Worm (Caenorhabditis elegans) whole organism, mixed stage, embryonic: ENCODE data around the gene fbxa-114.
A peak's percentile ranks its signal among the peaks of the same experiment; 100 is the strongest.

ENCODE experiments used
- bed-3 ChIP-seq: fragments of 200-800 bp; sonication (Bioruptor generic); optimal IDR thresholded peaks from 3 replicates; lab custom pipeline; 2018; ENCODE audit warnings: mild to moderate bottlenecking, missing genetic modification characterization, moderate library complexity, missing compliant biosample characterization
- blmp-1 ChIP-seq: fragments of 150-350 bp; optimal IDR thresholded peaks from 2 replicates; lab custom pipeline; 2014; ENCODE audit warnings: missing biosample characterization, missing genetic modification characterization
- ceh-39 ChIP-seq: fragments of 150-350 bp; optimal IDR thresholded peaks from 2 replicates; lab custom pipeline; 2014; ENCODE audit warnings: missing biosample characterization, missing genetic modification characterization
- ceh-43 ChIP-seq: fragments of 200-800 bp; sonication (Bioruptor generic); optimal IDR thresholded peaks from 2 replicates; lab custom pipeline; 2018; ENCODE audit warnings: mild to moderate bottlenecking, missing genetic modification characterization, moderate library complexity, missing compliant biosample characterization
- ceh-83 ChIP-seq: fragments of 200-800 bp; sonication (Bioruptor generic); optimal IDR thresholded peaks from 2 replicates; lab custom pipeline; 2018; ENCODE audit warnings: mild to moderate bottlenecking, missing genetic modification characterization, missing compliant biosample characterization
- ces-1 ChIP-seq: fragments of 150-350 bp; optimal IDR thresholded peaks from 2 replicates; lab custom pipeline; 2014; ENCODE audit warnings: missing biosample characterization, missing genetic modification reagents, missing genetic modification characterization
- cnd-1 ChIP-seq: fragments of 200-800 bp; sonication (Bioruptor generic); optimal IDR thresholded peaks from 2 replicates; lab custom pipeline; 2018; ENCODE audit warnings: mild to moderate bottlenecking, missing genetic modification characterization, missing compliant biosample characterization
- drap-1 ChIP-seq: fragments of 200-800 bp; sonication (Bioruptor generic); optimal IDR thresholded peaks from 3 replicates; lab custom pipeline; 2018; ENCODE audit warnings: mild to moderate bottlenecking, missing genetic modification characterization, missing compliant biosample characterization
- elt-1 ChIP-seq: sonication (generic microtip); optimal IDR thresholded peaks from 2 replicates; lab custom pipeline; 2017; ENCODE audit warnings: missing genetic modification characterization, mild to moderate bottlenecking, missing compliant biosample characterization, antibody characterized with exemption, moderate library complexity, borderline replicate concordance; ENCODE audit not compliant: insufficient read depth
- elt-3 ChIP-seq: fragments of 150-350 bp; optimal IDR thresholded peaks from 2 replicates; lab custom pipeline; 2014; ENCODE audit warnings: missing biosample characterization, missing genetic modification characterization
- flh-1 ChIP-seq: fragments of 200-800 bp; sonication (Bioruptor generic); optimal IDR thresholded peaks from 2 replicates; lab custom pipeline; 2018; ENCODE audit warnings: mild to moderate bottlenecking, missing genetic modification characterization, moderate library complexity, missing compliant biosample characterization
- ham-2 ChIP-seq: fragments of 200-800 bp; sonication (Bioruptor generic); optimal IDR thresholded peaks from 2 replicates; lab custom pipeline; 2018; ENCODE audit warnings: mild to moderate bottlenecking, missing genetic modification characterization, missing compliant biosample characterization
- hlh-1 ChIP-seq: fragments of 150-350 bp; optimal IDR thresholded peaks from 2 replicates; lab custom pipeline; 2014; ENCODE audit warnings: missing biosample characterization, missing genetic modification reagents, missing genetic modification characterization
- lin-13 ChIP-seq: fragments of 150-350 bp; optimal IDR thresholded peaks from 2 replicates; lab custom pipeline; 2014; ENCODE audit warnings: missing biosample characterization, missing genetic modification characterization
- lin-32 ChIP-seq: fragments of 200-800 bp; sonication (Bioruptor generic); optimal IDR thresholded peaks from 2 replicates; lab custom pipeline; 2018; ENCODE audit warnings: mild to moderate bottlenecking, missing genetic modification characterization, missing compliant biosample characterization
- lsy-2 ChIP-seq: fragments of 150-350 bp; optimal IDR thresholded peaks from 2 replicates; lab custom pipeline; 2014; ENCODE audit warnings: missing biosample characterization, missing genetic modification characterization
- mab-5 ChIP-seq: fragments of 150-350 bp; optimal IDR thresholded peaks from 2 replicates; lab custom pipeline; 2014; ENCODE audit warnings: missing biosample characterization, missing genetic modification characterization
- mep-1 ChIP-seq: fragments of 150-350 bp; optimal IDR thresholded peaks from 2 replicates; lab custom pipeline; 2017; ENCODE audit warnings: missing biosample characterization, missing genetic modification reagents, missing genetic modification characterization, inconsistent platforms
- nhr-12 ChIP-seq: fragments of 150-350 bp; optimal IDR thresholded peaks from 2 replicates; lab custom pipeline; 2014; ENCODE audit warnings: missing biosample characterization, missing genetic modification characterization
- nhr-2 ChIP-seq: fragments of 150-350 bp; optimal IDR thresholded peaks from 2 replicates; lab custom pipeline; 2014; ENCODE audit warnings: missing biosample characterization, missing genetic modification characterization
- nhr-237 ChIP-seq: fragments of 150-350 bp; optimal IDR thresholded peaks from 2 replicates; lab custom pipeline; 2014; ENCODE audit warnings: missing biosample characterization, missing genetic modification characterization
- nhr-28 ChIP-seq: fragments of 150-350 bp; optimal IDR thresholded peaks from 2 replicates; lab custom pipeline; 2014; ENCODE audit warnings: missing biosample characterization, missing genetic modification characterization
- nhr-76 ChIP-seq: sonication (generic microtip); optimal IDR thresholded peaks from 2 replicates; lab custom pipeline; 2017; ENCODE audit warnings: missing biosample characterization, missing genetic modification characterization
- pha-4 ChIP-seq: fragments of 150-350 bp; optimal IDR thresholded peaks from 2 replicates; lab custom pipeline; 2018; ENCODE audit warnings: missing biosample characterization, missing genetic modification reagents, missing genetic modification characterization
- sem-2 ChIP-seq: fragments of 200-800 bp; sonication (Bioruptor generic); optimal IDR thresholded peaks from 2 replicates; lab custom pipeline; 2018; ENCODE audit warnings: mild to moderate bottlenecking, missing genetic modification characterization, missing compliant biosample characterization
- snpc-4 ChIP-seq: fragments of 150-350 bp; optimal IDR thresholded peaks from 2 replicates; lab custom pipeline; 2014; ENCODE audit warnings: missing biosample characterization, missing genetic modification characterization
- sptf-1 ChIP-seq: sonication (generic microtip); optimal IDR thresholded peaks from 2 replicates; lab custom pipeline; 2017; ENCODE audit warnings: mild to moderate bottlenecking, missing genetic modification characterization, moderate library complexity, missing compliant biosample characterization
- tbx-8 ChIP-seq: fragments of 200-800 bp; sonication (Bioruptor generic); optimal IDR thresholded peaks from 2 replicates; lab custom pipeline; 2018; ENCODE audit warnings: mild to moderate bottlenecking, missing genetic modification characterization, moderate library complexity, missing compliant biosample characterization
- unc-120 ChIP-seq: sonication (generic microtip); optimal IDR thresholded peaks from 2 replicates; lab custom pipeline; 2017; ENCODE audit warnings: missing genetic modification characterization, missing compliant biosample characterization; ENCODE audit not compliant: poor library complexity, severe bottlenecking
- unc-39 ChIP-seq: fragments of 150-350 bp; optimal IDR thresholded peaks from 2 replicates; lab custom pipeline; 2014; ENCODE audit warnings: missing biosample characterization, missing genetic modification characterization
- unc-62 ChIP-seq: fragments of 150-350 bp; optimal IDR thresholded peaks from 2 replicates; lab custom pipeline; 2014; ENCODE audit warnings: missing biosample characterization, missing genetic modification reagents, missing genetic modification characterization
- ztf-11 ChIP-seq: fragments of 150-350 bp; optimal IDR thresholded peaks from 2 replicates; lab custom pipeline; 2014; ENCODE audit warnings: missing biosample characterization, missing genetic modification characterization

The fbxa-114 gene

DNA sequence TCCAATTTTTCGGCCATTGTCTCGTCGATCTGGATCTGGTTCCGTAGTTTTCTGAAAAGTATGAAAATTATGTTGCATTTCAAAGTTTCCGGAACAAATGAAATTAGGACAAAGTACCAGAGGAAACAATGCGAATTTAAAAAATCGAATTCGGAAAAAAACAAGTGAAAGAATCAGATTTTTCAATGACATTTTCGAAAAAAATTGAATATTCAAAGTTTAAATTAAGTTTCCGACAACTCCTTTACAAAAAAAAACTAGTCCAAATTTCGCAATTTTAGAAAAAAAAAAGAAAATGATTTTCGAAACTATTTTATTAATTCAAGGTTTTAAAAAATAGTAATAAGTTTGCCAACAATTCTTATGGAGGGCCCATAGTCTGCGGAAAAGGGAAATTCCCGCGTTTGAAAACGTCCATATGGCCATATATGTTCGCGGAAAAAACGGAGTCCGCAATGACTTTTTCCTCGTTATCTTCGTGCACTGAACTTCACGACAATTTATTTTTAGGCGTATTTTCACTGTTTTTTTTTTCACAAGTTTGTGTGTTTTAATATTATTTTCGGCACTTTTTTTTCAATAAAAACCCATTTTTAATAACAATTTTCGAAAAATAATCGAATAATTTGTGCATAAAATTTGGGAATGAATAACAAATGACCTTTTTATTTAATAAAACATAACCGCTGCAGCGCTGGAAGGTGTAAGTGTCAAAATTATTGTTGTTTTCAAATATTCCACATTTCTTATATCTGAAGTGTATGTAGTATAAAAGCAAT lies 9.1 kb upstream of the fbxa-114 start, which contains the start of the genes fbxa-115 and Y113G7B.27:
Gene fbxa-115, minus strand, starts transcription at position 51 of the 779 bp plus-strand sequence.
Gene Y113G7B.27, plus strand, starts transcription at position 729 of the 779 bp plus-strand sequence.
- TF ChIP-seq sem-2: no peak
- TF ChIP-seq ztf-11 (tag; lab: Kevin White, UChicago): no peak
- no peak for TF ChIP-seq cnd-1 (tag; lab: Kevin White, UChicago)
- TF ChIP-seq drap-1 (GFP tag; lab: Kevin White, UChicago): no peak
- TF ChIP-seq ceh-43 (GFP tag; lab: Kevin White, UChicago): no peak
- no peak for TF ChIP-seq lin-13 (tag; lab: Kevin White, UChicago)
- TF ChIP-seq nhr-28: no peak
- no peak for TF ChIP-seq tbx-8 (GFP tag; lab: Kevin White, UChicago)
- TF ChIP-seq blmp-1 (tag; lab: Kevin White, UChicago): no peak
- TF ChIP-seq ceh-39 (tag; lab: Kevin White, UChicago): no peak
- no peak for TF ChIP-seq elt-1 (tag; lab: Kevin White, UChicago)
- TF ChIP-seq mab-5: no peak
- no peak for TF ChIP-seq elt-3

DNA sequence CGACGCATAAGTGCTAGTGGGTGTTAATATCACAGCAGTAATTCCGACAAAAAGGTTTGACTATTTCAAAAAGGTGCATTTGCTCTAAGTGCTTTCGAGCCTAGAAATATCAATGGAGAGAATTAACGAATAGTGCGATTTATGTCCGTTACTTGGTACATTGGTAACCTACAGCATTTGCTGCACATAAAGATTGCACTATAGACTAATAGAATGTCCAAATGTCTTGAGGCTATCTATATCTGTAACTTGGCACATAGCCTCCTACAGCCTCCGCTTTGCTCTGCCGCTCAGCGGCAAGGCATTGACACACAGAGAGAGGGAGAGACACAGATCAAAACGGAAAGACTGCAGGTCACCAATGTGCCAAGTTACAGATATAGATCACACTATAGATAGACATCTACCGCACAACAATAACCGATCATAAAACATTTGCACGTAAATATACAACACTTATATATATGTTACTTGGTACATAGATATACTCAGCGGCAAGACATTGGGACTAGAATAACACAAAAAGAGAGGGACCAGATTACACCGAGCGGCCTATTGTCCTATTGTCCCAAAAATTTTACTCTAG lies 5.9 kb upstream of the fbxa-114 start, which contains the start of the genes srh-217 and Y113G7B.28:
Gene srh-217, minus strand, starts transcription at position 101 of the 586 bp plus-strand sequence.
Gene Y113G7B.28, plus strand, starts transcription at position 536 of the 586 bp plus-strand sequence.
- no peak for TF ChIP-seq mep-1 (tag; lab: Kevin White, UChicago)
- TF ChIP-seq elt-1 (tag; lab: Kevin White, UChicago): peak; percentile 14

DNA sequence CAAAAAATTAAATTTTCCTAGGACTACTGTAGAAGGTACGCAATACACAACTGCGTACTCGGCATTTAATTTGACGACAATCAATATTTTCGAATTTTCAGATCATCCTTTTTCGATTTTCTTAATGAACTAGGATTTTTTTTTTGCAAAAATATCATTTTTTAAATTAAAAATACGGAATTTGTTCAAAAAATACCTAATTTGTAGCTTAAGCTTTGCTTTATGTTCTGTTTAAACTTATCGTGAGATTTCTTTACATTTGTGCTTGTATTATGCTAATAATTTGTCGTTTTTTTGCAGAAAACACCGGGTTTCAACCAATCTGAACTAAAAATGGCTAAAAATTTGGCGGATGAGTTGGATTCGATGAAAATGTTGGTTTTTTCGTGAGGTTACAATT lies 4.7 kb upstream of the fbxa-114 start, which contains the start of gene ftr-1:
Gene ftr-1, plus strand, starts transcription at position 301 of the 400 bp plus-strand sequence.
- TF ChIP-seq nhr-237 (no peak), lin-13 (tag; lab: Kevin White, UChicago) (no peak), flh-1 (GFP tag; lab: Kevin White, UChicago) (no peak), blmp-1 (tag; lab: Kevin White, UChicago) (no peak), mab-5 (no peak), ces-1 (GFP tag; lab: Kevin White, UChicago) (no peak), lin-32 (GFP tag; lab: Kevin White, UChicago) (no peak), nhr-28 (no peak), ceh-83 (GFP tag; lab: Kevin White, UChicago) (no peak), mep-1 (tag; lab: Kevin White, UChicago) (no peak), pha-4 (tag; lab: Kevin White, UChicago) (no peak), unc-120 (tag; lab: Kevin White, UChicago) (no peak), hlh-1 (no peak), nhr-76 (tag; lab: Kevin White, UChicago) (no peak), ztf-11 (tag; lab: Kevin White, UChicago) (no peak), ceh-43 (GFP tag; lab: Kevin White, UChicago) (no peak), sptf-1 (tag; lab: Kevin White, UChicago) (no peak)

DNA sequence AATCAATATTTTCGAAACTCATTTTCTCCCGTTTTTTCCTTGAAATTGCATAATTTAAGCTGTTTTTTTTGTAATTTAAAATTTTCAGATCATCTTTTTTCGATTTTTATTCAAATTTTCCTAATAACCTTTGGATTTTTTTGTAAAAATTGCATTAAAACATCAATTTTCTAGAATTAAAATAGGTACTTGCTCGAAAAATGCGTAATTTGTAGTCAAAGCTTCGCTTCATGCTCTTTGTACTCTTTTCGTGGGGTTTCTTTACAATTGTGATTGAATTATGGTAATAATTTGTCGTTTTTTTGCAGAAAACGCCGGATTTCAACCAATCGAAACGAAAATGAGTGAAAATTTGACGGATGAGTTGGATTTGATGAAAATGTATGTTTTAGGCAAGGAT lies 2.5 kb upstream of the fbxa-114 start, which contains the start of gene fog-2:
Gene fog-2, plus strand, starts transcription at position 301 of the 400 bp plus-strand sequence.
- TF ChIP-seq ztf-11 (tag; lab: Kevin White, UChicago) (no peak), lsy-2 (tag; lab: Kevin White, UChicago) (no peak), ceh-39 (tag; lab: Kevin White, UChicago) (no peak), blmp-1 (tag; lab: Kevin White, UChicago) (no peak), bed-3 (no peak), unc-120 (tag; lab: Kevin White, UChicago) (no peak), sptf-1 (tag; lab: Kevin White, UChicago) (no peak), drap-1 (GFP tag; lab: Kevin White, UChicago) (no peak), nhr-12 (tag; lab: Kevin White, UChicago) (no peak)

DNA sequence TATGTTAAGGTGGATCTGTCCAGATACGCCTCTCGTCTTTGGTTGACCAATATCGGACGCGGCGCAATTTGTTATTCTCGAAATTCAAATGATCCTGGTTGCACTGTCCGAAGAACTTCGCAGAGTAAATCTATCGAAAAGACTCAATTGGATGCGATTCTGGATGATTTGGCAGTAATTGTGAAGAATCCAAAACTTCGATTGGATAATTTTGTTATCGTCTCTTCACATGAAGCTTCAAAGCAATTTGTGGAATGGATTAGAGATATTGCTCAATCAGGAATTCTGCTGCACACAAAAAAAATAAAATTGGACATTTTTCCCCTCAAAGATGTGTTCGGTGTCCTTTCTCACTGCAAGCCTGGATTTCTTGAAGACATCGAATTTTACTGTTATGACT lies 1.8 kb upstream of the fbxa-114 start:
- no peak for TF ChIP-seq nhr-237
- TF ChIP-seq unc-39 (tag; lab: Kevin White, UChicago): no peak
- no peak for TF ChIP-seq sptf-1 (tag; lab: Kevin White, UChicago)
- TF ChIP-seq lin-13 (tag; lab: Kevin White, UChicago): no peak
- TF ChIP-seq lsy-2 (tag; lab: Kevin White, UChicago): no peak
- TF ChIP-seq nhr-2 (tag; lab: Kevin White, UChicago): no peak
- TF ChIP-seq ham-2 (GFP tag; lab: Kevin White, UChicago): no peak
- no peak for TF ChIP-seq lin-32 (GFP tag; lab: Kevin White, UChicago)
- TF ChIP-seq unc-62 (GFP tag; lab: Kevin White, UChicago): no peak
- no peak for TF ChIP-seq mab-5
- no peak for TF ChIP-seq snpc-4 (tag; lab: Kevin White, UChicago)
- TF ChIP-seq bed-3: no peak
- TF ChIP-seq ztf-11 (tag; lab: Kevin White, UChicago): no peak
- no peak for TF ChIP-seq blmp-1 (tag; lab: Kevin White, UChicago)
- TF ChIP-seq drap-1 (GFP tag; lab: Kevin White, UChicago): no peak
